Worm (Caenorhabditis elegans): ENCODE measurements around the gene nlp-11.
A peak's percentile ranks its signal among the peaks of the same experiment; 100 is the strongest.

nlp-11 gene

DNA sequence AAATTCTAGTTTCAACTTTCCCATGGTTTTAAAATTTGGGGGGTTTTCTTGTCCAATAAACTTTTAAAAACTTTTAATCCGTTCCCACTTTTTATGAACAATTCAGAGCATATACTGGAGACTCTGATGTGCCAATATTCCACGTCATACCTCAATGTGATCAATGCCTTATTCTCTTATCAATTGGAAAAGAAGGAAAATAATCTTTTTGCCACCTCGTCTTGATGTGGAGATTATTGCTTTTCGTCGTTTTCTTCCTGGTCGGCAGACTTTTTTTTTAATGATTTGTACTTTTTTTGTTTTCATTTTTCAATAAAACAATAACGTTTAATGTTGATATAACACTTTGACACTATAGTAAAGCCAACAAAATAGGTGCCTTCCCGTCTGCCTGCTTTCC, 14.3 kb downstream of the nlp-11 start:
- TF ChIP-seq npax-4 (tag; optimal IDR thresholded peaks at IDR 0.05) (no peak), tbx-2 (tag; optimal IDR thresholded peaks at IDR 0.05) (no peak), dve-1 (tag; optimal IDR thresholded peaks at IDR 0.05) (no peak), hlh-13 (GFP tag; optimal IDR thresholded peaks at IDR 0.05) (no peak), ceh-45 (GFP tag; IDR thresholded peaks at IDR 0.05) (no peak), ztf-16 (tag; optimal IDR thresholded peaks at IDR 0.05) (no peak), ama-1 (optimal IDR thresholded peaks at IDR 0.05) (no peak), ceh-30 (tag; optimal IDR thresholded peaks at IDR 0.05) (no peak), pag-3 (tag; optimal IDR thresholded peaks at IDR 0.05; ENCODE audit: borderline replicate concordance) (no peak), unc-55 (GFP tag; optimal IDR thresholded peaks at IDR 0.05) (no peak), gmeb-2 (tag; optimal IDR thresholded peaks at IDR 0.05) (no peak), ceh-34 (tag; optimal IDR thresholded peaks at IDR 0.05) (no peak), fkh-6 (tag; optimal IDR thresholded peaks at IDR 0.05) (no peak), K09A11.1 (tag; optimal IDR thresholded peaks at IDR 0.05; ENCODE audit: insufficient read depth) (no peak), pax-1 (tag; optimal IDR thresholded peaks at IDR 0.05) (no peak), ets-4 (tag; optimal IDR thresholded peaks at IDR 0.05) (no peak), sox-2 (GFP tag; IDR thresholded peaks at IDR 0.05) (no peak), pros-1 (tag; optimal IDR thresholded peaks at IDR 0.05) (no peak), ceh-19 (GFP tag; optimal IDR thresholded peaks at IDR 0.05) (no peak)

ce11 chrII:9674678-9675077, 17.1 kb downstream of the nlp-11 start, which contains the start of gene arc-1:
arc-1 (plus strand) TSS chrII:9674978.
- TF ChIP-seq ets-4 (tag; optimal IDR thresholded peaks at IDR 0.05) (no peak), ceh-19 (GFP tag; optimal IDR thresholded peaks at IDR 0.05) (no peak), ttx-3 (tag; optimal IDR thresholded peaks at IDR 0.05) (no peak), npax-4 (tag; optimal IDR thresholded peaks at IDR 0.05) (no peak), unc-3 (GFP tag; conservative IDR thresholded peaks at IDR 0.05) (no peak), unc-3 (tag; optimal IDR thresholded peaks at IDR 0.05) (no peak), dve-1 (tag; optimal IDR thresholded peaks at IDR 0.05) (no peak), K09A11.1 (tag; optimal IDR thresholded peaks at IDR 0.05; ENCODE audit: insufficient read depth) (no peak), ceh-24 (tag; optimal IDR thresholded peaks at IDR 0.05) (no peak), che-1 (tag; optimal IDR thresholded peaks at IDR 0.05) (no peak), odd-2 (tag; optimal IDR thresholded peaks at IDR 0.05) (no peak), nfya-1 (tag; optimal IDR thresholded peaks at IDR 0.05) (no peak), ceh-9 (tag; optimal IDR thresholded peaks at IDR 0.05) (no peak), nhr-11 (tag; optimal IDR thresholded peaks at IDR 0.05) (no peak), ztf-16 (tag; optimal IDR thresholded peaks at IDR 0.05) (no peak), elt-4 (tag; optimal IDR thresholded peaks at IDR 0.05) (no peak), ceh-2 (tag; optimal IDR thresholded peaks at IDR 0.05) (no peak), fkh-10 (GFP tag; optimal IDR thresholded peaks at IDR 0.05) (no peak), hlh-13 (GFP tag; optimal IDR thresholded peaks at IDR 0.05) (no peak), elt-2 (tag; optimal IDR thresholded peaks at IDR 0.05) (no peak), unc-86 (tag; optimal IDR thresholded peaks at IDR 0.05) (no peak)

DNA sequence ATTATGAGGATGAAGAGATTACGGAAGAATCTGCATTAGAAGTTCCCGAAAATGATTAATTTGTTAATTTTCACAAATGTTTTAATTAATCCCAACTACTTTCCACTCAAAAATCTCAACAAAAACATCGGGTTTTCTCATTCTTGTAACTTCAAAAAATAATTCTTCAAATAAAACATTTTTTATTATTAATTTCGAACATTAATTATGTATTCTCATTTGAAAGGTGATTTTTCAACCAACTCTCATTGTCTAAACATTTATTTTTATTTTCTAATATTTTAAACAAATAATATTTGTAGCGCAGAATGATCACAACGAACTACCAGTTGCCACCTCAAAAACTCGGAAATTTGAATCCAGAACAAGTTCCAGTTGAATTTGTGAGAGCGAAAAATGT, 20.4 kb downstream of the nlp-11 start, which contains the start of gene ZK1320.7:
TSS of gene ZK1320.7 (plus strand) at position 301 of the 400 bp plus-strand sequence.
- TF ChIP-seq ceh-24 (tag; optimal IDR thresholded peaks at IDR 0.05) (no peak), hlh-13 (GFP tag; optimal IDR thresholded peaks at IDR 0.05) (no peak), K02D7.2 (tag; optimal IDR thresholded peaks at IDR 0.05) (no peak), pag-3 (tag; optimal IDR thresholded peaks at IDR 0.05; ENCODE audit: borderline replicate concordance) (no peak)

DNA sequence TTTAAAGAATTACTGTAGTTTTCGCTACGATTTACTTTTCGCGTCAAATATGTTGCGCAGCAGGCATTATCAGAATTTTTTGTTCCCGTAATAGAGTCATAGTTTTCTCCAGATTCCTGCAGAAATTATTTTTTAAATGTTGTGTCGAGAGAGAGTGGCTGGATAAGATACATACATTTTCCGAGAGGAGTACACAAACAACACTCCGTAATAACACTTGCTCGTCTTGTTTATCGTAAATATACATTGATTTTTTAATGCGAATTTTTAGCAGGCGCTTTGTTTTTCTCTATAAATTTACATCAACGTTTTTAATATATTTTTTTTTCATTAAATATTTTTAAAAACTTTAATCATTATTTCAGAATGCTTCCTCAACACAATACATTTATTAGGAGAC, 22.8 kb downstream of the nlp-11 start, which contains the start of gene taf-8:
TSS of gene taf-8 (plus strand) at position 360 of the 400 bp plus-strand sequence.
- peak; percentile 67 for TF ChIP-seq ceh-48 (tag; optimal IDR thresholded peaks at IDR 0.05)
- TF ChIP-seq F13H6.1 (tag; optimal IDR thresholded peaks at IDR 0.05): no peak
- no peak for TF ChIP-seq fkh-6 (tag; optimal IDR thresholded peaks at IDR 0.05)
- TF ChIP-seq elt-2 (tag; optimal IDR thresholded peaks at IDR 0.05): peak; percentile 10
- peak; percentile 1 for TF ChIP-seq ceh-31 (tag; optimal IDR thresholded peaks at IDR 0.05)
- peak; percentile 20 for TF ChIP-seq unc-42 (tag; optimal IDR thresholded peaks at IDR 0.05)
